Worm (Caenorhabditis elegans) whole organism, L2 larva: ENCODE measurements around the gene wrm-1.

Experiments used
- ceh-82 ChIP-seq: fragments of 150-350 bp; optimal IDR thresholded peaks from 2 replicates; lab custom pipeline; 2014; ENCODE audit warnings: missing biosample characterization, missing genetic modification characterization
- egl-27 ChIP-seq: sonication (generic microtip); optimal IDR thresholded peaks from 3 replicates; lab custom pipeline; 2017; ENCODE audit warnings: missing biosample characterization, missing genetic modification reagents, missing genetic modification characterization
- elt-3 ChIP-seq: sonication (generic microtip); optimal IDR thresholded peaks from 2 replicates; lab custom pipeline; 2017; ENCODE audit warnings: missing biosample characterization, missing genetic modification characterization
- lin-13 ChIP-seq: fragments of 150-350 bp; optimal IDR thresholded peaks from 2 replicates; lab custom pipeline; 2014; ENCODE audit warnings: missing biosample characterization, missing genetic modification reagents, missing genetic modification characterization
- lin-39 ChIP-seq: fragments of 150-350 bp; optimal IDR thresholded peaks from 2 replicates; lab custom pipeline; 2014; ENCODE audit warnings: missing biosample characterization, missing genetic modification reagents, missing genetic modification characterization
- mbf-1 ChIP-seq: sonication (generic microtip); optimal IDR thresholded peaks from 2 replicates; lab custom pipeline; 2017; ENCODE audit warnings: missing biosample characterization, missing genetic modification characterization
- nhr-129 ChIP-seq: fragments of 150-350 bp; optimal IDR thresholded peaks from 2 replicates; lab custom pipeline; 2014; ENCODE audit warnings: missing biosample characterization, missing genetic modification characterization
- nhr-6 ChIP-seq: fragments of 150-350 bp; optimal IDR thresholded peaks from 2 replicates; lab custom pipeline; 2014; ENCODE audit warnings: missing biosample characterization, missing genetic modification characterization
- skn-1 ChIP-seq: sonication (generic microtip); optimal IDR thresholded peaks from 2 replicates; lab custom pipeline; 2017; ENCODE audit warnings: missing biosample characterization, missing genetic modification characterization
- zag-1 ChIP-seq: fragments of 150-350 bp; optimal IDR thresholded peaks from 2 replicates; lab custom pipeline; 2014; ENCODE audit warnings: missing biosample characterization, missing genetic modification characterization
- ztf-4 ChIP-seq: fragments of 150-350 bp; optimal IDR thresholded peaks from 2 replicates; lab custom pipeline; 2014; ENCODE audit warnings: missing biosample characterization, missing genetic modification characterization

- no peak for TF ChIP-seq lin-13 (GFP tag; lab: Kevin White, UChicago)
- no peak for TF ChIP-seq skn-1 (tag; lab: Kevin White, UChicago)
- TF ChIP-seq elt-3 (tag; lab: Kevin White, UChicago): no peak
- TF ChIP-seq nhr-129 (tag; lab: Kevin White, UChicago): no peak
- TF ChIP-seq mbf-1 (tag; lab: Kevin White, UChicago): no peak
- TF ChIP-seq lin-39: no peak
- no peak for TF ChIP-seq ztf-4 (tag; lab: Kevin White, UChicago)
- no peak for TF ChIP-seq ceh-82
- TF ChIP-seq zag-1 (tag; lab: Kevin White, UChicago): no peak
- no peak for TF ChIP-seq nhr-6 (tag; lab: Kevin White, UChicago)
- TF ChIP-seq egl-27: no peak
Measured at ce11 chrIII:5680141-5680540, 42.5 kb upstream of the wrm-1 start, which contains the start of gene pst-2.
